Fruit fly (Drosophila melanogaster): ENCODE results near the gene ATPsynE.

The ATPsynE gene

DNA sequence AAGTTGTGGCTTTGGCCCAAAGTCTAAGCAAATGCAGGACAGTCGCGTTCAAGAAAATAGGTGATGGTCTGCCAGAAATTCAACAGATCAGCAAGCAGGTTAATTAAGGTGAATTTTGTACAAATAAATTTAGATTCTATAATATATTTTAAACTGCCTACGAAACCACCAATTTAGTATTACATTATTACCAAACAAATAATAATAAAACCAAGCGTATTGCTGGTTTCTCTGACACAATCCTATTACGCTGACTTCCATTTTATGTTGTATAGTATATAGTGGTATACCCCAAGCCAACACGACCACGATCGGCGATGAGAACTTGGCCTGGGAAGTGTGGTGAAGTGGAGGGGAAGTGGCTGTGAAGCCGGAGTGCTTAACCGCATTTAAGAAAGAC, 35.3 kb upstream of the ATPsynE start:
- TF ChIP-seq lbe (GFP tag; optimal IDR thresholded peaks at IDR 0.05) (peak; percentile 71), chinmo (GFP tag; IDR thresholded peaks at IDR 0.05; ENCODE audit: partially characterized antibody) (0 out of 4 replicates have a peak, but pooled peaks have one; percentile 52), fru (optimal IDR thresholded peaks at IDR 0.05) (no peak), CG8388 (GFP tag; optimal IDR thresholded peaks at IDR 0.05) (no peak), Stat92E (GFP tag; optimal IDR thresholded peaks at IDR 0.05) (no peak), Fer3 (tag; optimal IDR thresholded peaks at IDR 0.05) (peak; percentile 7), Sox102F (GFP tag; optimal IDR thresholded peaks at IDR 0.05) (peak; percentile 13), CkIIα-i1 (GFP tag; IDR thresholded peaks at IDR 0.05) (no peak), CG5180 (GFP tag; optimal IDR thresholded peaks at IDR 0.05) (peak; percentile 6), Poxn (GFP tag; IDR thresholded peaks at IDR 0.05) (no peak), CG18262 (tag; optimal IDR thresholded peaks at IDR 0.05) (peak; percentile 1), Drgx (GFP tag; IDR thresholded peaks at IDR 0.05) (peak; percentile 81), CG15514 (GFP tag; optimal IDR thresholded peaks at IDR 0.05) (peak; percentile 15), CG8944 (GFP tag; optimal IDR thresholded peaks at IDR 0.05) (no peak), CG12659 (GFP tag; optimal IDR thresholded peaks at IDR 0.05) (peak; percentile 6), CG11456 (GFP tag; IDR thresholded peaks at IDR 0.05) (no peak), zfh1 (GFP tag; IDR thresholded peaks at IDR 0.05) (0 out of 3 replicates have a peak, but pooled peaks have one; percentile 13), NC2α (GFP tag; optimal IDR thresholded peaks at IDR 0.05) (no peak), scrt (GFP tag; optimal IDR thresholded peaks at IDR 0.05) (no peak), CG12071 (GFP tag; optimal IDR thresholded peaks at IDR 0.05) (no peak), tap (tag; optimal IDR thresholded peaks at IDR 0.05) (peak; percentile 21), Xbp1 (GFP tag; optimal IDR thresholded peaks at IDR 0.05) (peak; percentile 9), seq (GFP tag; IDR thresholded peaks at IDR 0.05) (no peak), CG8290 (GFP tag; optimal IDR thresholded peaks at IDR 0.05) (no peak), CG8290 (tag; optimal IDR thresholded peaks at IDR 0.05) (no peak), Dll (GFP tag; IDR thresholded peaks at IDR 0.05; ENCODE audit: partially characterized antibody) (no peak), hkb (optimal IDR thresholded peaks at IDR 0.05) (no peak), hkb (GFP tag; IDR thresholded peaks at IDR 0.05) (0 out of 2 replicates have a peak, but pooled peaks have one; percentile 39), CG32532 (GFP tag; IDR thresholded peaks at IDR 0.05) (no peak), Hmr (GFP tag; optimal IDR thresholded peaks at IDR 0.05) (peak; percentile 2), CG17359 (tag; optimal IDR thresholded peaks at IDR 0.05) (peak; percentile 27), lab (GFP tag; optimal IDR thresholded peaks at IDR 0.05) (peak; percentile 16), Ada2b (GFP tag; IDR thresholded peaks at IDR 0.05) (peak; percentile 30; the same call in 1 of the 2 replicates), CG9609 (GFP tag; optimal IDR thresholded peaks at IDR 0.05) (no peak), Awh (GFP tag; IDR thresholded peaks at IDR 0.05) (no peak), CG11696 (GFP tag; IDR thresholded peaks at IDR 0.05) (peak; percentile 51), row (GFP tag; IDR thresholded peaks at IDR 0.05) (peak; percentile 48; the same call in 2 of the 3 replicates), nmo (GFP tag; optimal IDR thresholded peaks at IDR 0.05) (peak; percentile 14), CG8924 (tag; optimal IDR thresholded peaks at IDR 0.05) (peak; percentile 5), CG2678 (tag; optimal IDR thresholded peaks at IDR 0.05) (peak; percentile 46), nau (GFP tag; optimal IDR thresholded peaks at IDR 0.05) (no peak), CG10565 (GFP tag; optimal IDR thresholded peaks at IDR 0.05) (no peak), gt (GFP tag; IDR thresholded peaks at IDR 0.05) (no peak), CG17328 (GFP tag; IDR thresholded peaks at IDR 0.05) (0 out of 2 replicates have a peak, but pooled peaks have one; percentile 11), CG17385 (GFP tag; optimal IDR thresholded peaks at IDR 0.05) (peak; percentile 3), CG11093 (GFP tag; IDR thresholded peaks at IDR 0.05) (no peak), ind (GFP tag; optimal IDR thresholded peaks at IDR 0.05) (no peak), dmrt99B (tag; optimal IDR thresholded peaks at IDR 0.05) (peak; percentile 19), E2f1 (GFP tag; IDR thresholded peaks at IDR 0.05) (no peak), PHDP (tag; optimal IDR thresholded peaks at IDR 0.05) (no peak), Dad (GFP tag; optimal IDR thresholded peaks at IDR 0.05) (no peak)
